Fruit fly (Drosophila melanogaster) whole organism, larva: ENCODE measurements around the gene vito.

Experiments
- noc ChIP-seq: fragments of 200-800 bp; sonication (Bioruptor generic); optimal IDR thresholded peaks from 3 replicates; lab custom pipeline; 2019; ENCODE audit warnings: missing biosample characterization, mild to moderate bottlenecking, missing genetic modification characterization, moderate library complexity

The vito gene

DNA sequence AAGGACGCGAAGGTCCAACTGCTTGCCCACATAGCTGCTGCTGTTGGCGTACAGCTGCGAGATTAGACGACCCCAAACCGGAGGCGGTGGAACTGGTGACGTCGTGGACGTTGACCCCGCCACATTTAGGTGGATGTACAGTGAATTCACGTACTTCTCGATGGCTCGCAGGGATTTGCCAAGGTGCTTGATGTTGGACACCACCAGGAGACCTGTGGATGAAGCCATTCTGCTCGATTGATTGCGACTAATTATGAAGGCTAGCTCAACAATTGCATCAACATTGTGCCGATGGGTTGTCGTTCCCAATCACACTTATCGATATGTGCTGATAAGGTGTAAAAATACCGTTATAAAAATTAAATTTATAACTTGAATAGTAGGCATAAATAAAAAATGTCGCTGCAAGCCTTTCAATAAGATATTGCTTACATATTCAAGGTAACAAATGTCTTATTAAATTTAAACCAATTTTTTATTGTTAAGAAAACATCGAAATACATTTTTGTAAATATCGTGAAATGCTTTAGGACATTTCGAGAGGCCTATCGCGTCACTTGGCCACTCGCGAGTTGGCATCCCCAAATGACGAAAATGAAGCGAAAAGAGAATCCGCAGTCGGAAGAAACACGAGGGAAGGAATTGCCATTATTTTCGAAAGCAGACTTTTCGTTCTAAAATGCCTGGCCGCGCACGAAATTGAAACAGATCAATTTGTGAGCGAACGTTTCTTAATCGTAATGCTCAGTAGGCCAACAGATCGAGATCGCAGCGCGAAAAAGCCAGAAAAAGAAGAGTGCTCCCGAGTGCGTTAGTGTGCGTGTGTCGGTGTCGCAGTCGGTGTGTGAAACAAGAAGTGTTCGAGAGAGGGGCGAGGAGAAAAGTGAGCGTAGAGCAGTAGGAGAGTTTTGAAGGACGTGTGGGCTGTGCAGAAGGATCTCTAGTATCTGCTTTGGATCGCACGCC is 8.3 kb downstream of the vito start, which contains the start of the genes Ppat-Dpck and scny:
Gene Ppat-Dpck (minus strand): TSS at position 263 of the 966 bp plus-strand sequence.
Gene scny (plus strand): TSS at position 471 of the 966 bp plus-strand sequence.
- peak; percentile 17 for TF ChIP-seq noc (tag; lab: Kevin White, UChicago)

DNA sequence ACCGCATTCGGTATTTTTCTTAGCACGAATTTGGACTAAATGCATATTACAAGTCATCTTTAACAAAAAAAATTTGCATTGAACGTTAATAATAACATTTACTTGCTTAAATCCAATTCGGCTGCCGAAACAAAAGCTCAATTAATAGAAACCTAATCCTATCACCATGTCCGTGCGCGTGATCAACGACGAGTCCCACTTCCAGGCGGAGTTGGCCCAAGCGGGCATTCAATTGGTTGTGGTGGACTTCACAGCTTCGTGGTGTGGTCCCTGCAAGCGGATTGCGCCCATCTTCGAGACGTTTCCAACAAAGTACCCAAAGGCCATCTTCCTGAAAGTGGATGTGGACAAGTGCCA is 11.3 kb downstream of the vito start, which contains the start of gene Txl:
Gene Txl (plus strand): TSS at position 3 of the 357 bp plus-strand sequence.
- no peak for TF ChIP-seq noc (tag; lab: Kevin White, UChicago)

DNA sequence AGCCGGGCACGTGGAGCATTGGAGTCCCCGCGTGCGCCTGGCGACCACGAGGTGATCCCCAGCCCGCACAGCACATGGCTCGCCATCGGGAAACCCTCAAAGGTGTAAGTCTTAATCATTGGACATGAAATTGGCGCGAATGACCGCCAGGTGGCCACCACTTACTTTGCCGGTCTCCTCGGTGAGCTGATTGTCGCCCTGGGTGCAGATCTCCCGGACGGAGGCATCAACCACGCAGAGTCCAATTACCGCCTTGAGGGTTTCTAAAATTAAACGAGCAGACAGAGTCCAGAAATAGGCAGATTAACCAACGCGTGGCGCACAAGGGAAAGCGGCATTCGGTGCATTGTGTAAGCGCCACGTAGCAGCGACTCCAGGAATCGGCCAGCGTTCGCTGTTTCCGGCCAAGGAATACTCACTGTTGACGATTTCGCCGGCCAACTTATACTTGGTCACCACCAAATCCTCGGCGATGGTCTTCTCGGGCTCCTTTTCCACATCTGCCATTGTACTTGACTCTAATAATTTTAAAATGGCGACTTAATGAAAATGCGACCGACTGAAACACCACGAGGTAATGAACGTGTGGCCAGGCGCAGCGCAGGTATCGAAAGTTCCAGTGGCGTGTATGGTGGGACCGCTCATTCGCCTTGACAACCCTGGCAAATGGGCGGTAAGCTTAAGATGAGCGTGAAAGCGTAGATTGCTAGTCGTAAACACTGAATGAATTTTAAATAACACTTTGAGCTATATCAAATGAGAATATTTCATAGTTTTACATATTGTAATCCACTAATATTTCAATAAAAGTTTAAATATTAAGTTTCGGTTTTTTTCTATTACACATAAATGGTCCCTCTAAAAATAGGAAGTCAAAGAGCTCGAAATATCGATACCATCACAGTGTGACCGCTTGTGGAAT is 11.9 kb downstream of the vito start, which contains the start of gene CG10576:
Gene CG10576 (minus strand): TSS at position 781 of the 922 bp plus-strand sequence.
- TF ChIP-seq noc (tag; lab: Kevin White, UChicago), result no peak

DNA sequence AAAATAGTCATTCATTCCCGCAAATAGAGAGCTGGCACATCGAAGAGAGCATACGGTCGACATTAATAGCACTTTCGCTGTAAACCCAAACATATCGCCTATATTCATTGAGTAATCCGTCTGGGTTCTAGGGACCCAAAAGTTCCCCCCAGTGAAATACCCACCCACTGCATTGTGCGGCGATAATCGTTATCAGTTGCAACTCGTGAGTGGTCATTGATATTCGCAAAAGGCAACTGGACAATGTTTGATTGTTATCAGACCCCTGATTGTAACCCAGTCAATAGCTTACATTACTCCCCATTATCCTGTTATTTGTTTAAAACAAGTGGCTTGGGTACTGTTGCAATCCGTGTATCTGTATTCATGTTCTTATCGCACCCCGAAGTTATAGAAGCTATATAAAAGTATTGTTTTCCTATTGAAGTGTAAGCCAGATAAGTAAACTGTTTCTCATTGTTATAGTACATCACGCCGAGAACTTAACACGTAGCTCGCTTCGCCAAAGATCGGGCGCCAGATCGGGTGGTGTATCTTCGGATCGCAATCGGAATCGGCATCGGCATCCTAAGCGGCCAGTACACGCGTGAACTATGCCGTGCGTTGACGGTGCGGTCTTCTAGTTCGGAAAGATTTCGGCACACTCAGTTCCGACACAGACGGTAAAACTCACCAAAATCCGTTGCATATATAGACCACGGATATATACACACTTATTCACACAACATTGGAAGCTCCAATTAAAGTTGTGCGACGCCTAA is 23.3 kb downstream of the vito start:
- no peak for TF ChIP-seq noc (tag; lab: Kevin White, UChicago)

DNA sequence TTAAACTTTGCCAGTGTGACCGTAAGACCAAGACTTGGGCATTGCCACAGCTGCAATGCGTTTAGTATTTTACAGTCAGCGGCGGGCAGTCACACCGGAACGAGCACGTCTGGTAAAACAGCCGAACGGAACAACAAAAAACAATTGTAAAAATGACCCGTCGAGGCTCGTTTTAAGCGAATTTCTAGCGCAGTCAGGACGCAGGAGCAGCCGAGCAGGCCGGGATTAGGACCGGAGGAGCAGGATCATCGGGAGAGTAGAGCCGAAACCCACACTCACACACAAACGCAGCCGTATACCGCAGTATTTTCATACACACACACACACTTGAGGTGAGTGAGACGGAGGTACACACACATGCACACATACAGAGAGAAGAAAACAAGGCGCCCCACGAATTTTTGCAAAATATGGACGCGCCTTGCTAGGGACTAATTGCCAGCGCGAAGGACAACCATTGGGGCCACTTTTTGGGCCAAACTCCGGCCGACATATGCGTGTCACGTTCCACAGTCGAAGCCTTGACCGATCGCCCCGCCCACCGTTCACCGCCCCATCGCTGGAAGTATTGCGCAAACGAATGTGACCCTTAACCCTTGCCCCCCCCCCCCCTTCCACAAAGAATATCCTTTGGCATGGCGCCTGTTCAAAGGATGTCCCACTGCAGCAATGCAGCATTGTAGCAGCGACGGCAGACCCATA is 24.1 kb downstream of the vito start, which contains the start of gene Usp47:
Gene Usp47 (plus strand): TSS at position 71 of the 702 bp plus-strand sequence.
- peak; percentile 13 for TF ChIP-seq noc (tag; lab: Kevin White, UChicago)

DNA sequence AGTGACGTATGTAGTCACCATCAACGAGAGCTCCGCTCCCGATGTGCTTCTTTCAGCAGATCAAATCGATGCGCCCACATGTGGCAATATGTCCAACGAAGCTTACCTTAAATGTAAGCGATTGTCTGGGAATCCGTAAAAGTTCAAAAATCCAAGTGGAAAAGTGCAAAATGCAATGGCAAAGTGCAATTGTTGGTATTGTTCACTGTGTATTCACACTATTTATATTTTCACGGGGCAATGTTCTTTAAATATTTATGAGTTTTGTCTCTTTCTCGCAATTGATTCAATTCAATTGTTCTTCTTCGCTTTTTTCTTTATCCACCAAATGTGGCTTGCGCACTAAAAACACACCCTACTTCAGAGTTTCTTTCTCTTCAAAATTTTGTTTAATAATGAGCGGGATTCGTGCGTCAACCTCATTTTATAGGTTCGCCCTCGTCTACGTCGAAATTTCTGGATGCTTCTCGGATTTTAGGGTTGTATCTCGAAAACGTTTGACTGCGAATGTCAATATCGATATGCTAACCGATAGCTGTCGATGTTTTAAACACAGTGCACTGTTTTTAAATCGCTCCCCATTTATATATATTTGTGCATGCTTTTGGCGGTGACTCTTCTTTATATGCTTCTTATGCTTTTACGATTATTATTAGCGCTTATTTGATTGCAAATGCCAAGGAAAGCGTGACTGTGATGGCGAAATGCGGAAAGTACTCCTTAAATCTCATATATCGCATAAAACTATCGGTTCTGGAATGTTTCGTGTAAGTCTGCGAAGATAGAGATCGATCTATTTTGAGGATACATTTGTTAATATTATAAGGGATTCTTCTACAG is 25.2 kb downstream of the vito start, which contains the start of gene DnaJ-1:
Gene DnaJ-1 (minus strand): TSS at position 450 of the 840 bp plus-strand sequence.
- TF ChIP-seq noc (tag; lab: Kevin White, UChicago), result peak; percentile 50

DNA sequence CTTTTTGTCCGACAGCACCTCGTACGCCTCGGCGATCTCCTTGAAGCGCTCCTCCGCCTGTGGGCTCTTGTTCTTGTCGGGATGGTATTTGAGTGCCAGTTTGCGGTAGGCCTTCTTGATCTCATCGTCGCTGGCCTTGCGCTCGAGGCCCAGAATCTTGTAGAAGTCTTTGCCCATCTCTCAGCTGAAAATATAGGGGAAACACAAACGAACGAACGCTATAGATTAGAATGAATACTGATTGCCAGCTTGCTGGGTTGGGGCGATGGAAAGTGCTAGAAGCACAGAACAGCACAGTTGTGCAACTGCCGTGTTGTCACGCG is 25.8 kb downstream of the vito start:
- no peak for TF ChIP-seq noc (tag; lab: Kevin White, UChicago)

DNA sequence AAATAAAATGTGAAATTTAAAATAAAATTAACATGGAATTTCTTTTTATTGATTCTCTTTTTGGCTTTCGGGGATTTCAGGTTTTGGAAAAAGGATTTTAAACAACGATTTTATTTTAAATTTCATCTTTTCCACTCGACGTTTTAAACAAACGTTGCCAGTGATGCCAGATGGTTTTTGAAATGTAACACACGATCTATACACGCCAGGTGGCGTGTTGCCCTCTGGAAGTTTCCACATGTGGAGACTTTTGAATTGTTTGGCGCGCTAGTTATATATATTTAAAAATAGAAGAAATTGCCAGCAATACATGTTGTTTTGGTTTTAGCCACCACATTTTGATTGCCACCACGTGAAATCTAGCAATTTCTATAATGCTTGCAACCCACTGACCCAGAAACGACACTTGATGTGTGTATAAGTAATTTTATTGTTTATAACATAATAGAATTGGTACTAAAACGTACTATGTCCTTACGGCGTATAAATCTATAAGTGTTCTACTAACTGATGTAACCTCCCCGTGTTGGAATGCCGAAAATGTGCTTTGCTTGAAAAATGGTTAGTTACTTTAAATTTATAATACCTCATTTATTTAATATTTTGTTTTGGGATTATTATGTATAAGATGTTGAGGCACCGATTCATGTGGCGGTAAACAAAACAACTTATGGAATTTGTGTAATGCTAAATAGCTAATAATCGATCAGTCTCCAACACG is 27.4 kb downstream of the vito start:
- no peak for TF ChIP-seq noc (tag; lab: Kevin White, UChicago)

DNA sequence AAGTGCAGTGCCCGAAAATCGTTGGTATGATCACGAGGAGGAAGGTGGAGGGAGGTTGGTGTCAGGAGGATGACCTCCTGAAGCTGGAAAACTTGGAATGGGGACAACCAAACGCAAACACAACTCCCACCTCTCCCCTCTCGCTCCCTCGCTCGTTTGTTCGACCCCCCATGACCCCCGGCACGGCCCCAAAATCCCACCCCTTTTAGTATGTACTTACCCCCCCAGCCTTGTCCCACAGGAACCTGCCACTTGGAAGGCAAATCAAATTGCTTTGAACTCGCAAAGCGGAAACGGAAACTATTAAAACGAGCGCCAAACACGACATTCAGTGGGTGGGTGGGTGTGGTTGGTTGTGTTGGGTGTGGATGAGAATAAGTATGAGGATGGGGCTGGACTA is 45.5 kb downstream of the vito start:
- TF ChIP-seq noc (tag; lab: Kevin White, UChicago), result no peak
